Fruit fly (Drosophila melanogaster): ENCODE measurements around the gene CG4390.

The CG4390 gene

DNA sequence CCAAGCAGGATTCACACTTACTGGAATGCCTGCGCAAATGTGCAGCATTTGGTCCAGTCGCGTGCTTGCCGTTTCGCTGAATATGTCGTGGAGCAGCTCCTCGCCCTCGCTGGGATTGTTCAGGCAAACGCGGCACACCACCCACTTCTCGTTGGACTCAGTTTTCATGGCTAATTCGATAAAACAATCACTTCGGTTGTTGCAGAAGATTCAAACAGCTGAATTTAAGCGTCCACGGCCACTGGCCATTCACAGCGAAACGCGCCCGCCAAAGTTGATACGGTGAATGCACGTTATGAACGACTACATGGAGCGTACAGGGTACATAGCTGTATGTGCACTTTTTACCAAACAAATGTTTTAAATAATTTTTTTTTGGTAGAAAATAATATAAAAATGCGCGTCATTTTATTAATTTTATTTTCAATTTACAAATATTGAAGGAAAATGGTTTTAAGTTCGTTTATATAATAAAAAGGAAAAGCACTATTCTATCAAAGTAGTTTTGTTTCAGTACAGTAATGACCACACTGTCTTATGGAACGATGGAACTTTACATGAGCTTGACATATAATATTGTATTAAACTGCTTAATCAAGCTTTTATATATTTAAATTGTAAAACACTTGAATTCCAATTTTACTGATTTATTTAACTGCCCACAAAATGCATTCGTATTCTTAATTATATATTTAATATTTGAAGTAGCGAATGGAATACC is 28.3 kb downstream of the CG4390 start, which contains the start of gene trem (continued):
- peak; percentile 27 for TF ChIP-seq Hmx (GFP tag; optimal IDR thresholded peaks at IDR 0.05)
- TF ChIP-seq CG4282 (GFP tag; optimal IDR thresholded peaks at IDR 0.05), result no peak
- TF ChIP-seq lbe (GFP tag; optimal IDR thresholded peaks at IDR 0.05), result no peak
- TF ChIP-seq Dek (tag; optimal IDR thresholded peaks at IDR 0.05), result peak; percentile 75
- peak; percentile 15 for TF ChIP-seq stwl (tag; optimal IDR thresholded peaks at IDR 0.05)
- TF ChIP-seq klu (GFP tag; IDR thresholded peaks at IDR 0.05), result peak; percentile 75
- peak; percentile 39 for TF ChIP-seq cwo (GFP tag; optimal IDR thresholded peaks at IDR 0.05)
- TF ChIP-seq CG13775 (GFP tag; optimal IDR thresholded peaks at IDR 0.05), result peak; percentile 89
- TF ChIP-seq Nf-YC (tag; optimal IDR thresholded peaks at IDR 0.05), result peak; percentile 69
- peak; percentile 13 for TF ChIP-seq CG6683 (GFP tag; optimal IDR thresholded peaks at IDR 0.05)
- no peak for TF ChIP-seq CG3163 (GFP tag; optimal IDR thresholded peaks at IDR 0.05)
- no peak for TF ChIP-seq ab (GFP tag; optimal IDR thresholded peaks at IDR 0.05)
- peak; percentile 60; the same call in 2 of the 3 replicates for TF ChIP-seq Aef1 (GFP tag; IDR thresholded peaks at IDR 0.05)
- TF ChIP-seq zen (tag; optimal IDR thresholded peaks at IDR 0.05), result peak; percentile 76
- TF ChIP-seq CG18599 (GFP tag; optimal IDR thresholded peaks at IDR 0.05), result no peak
- peak; percentile 34 for TF ChIP-seq CG2116 (GFP tag; optimal IDR thresholded peaks at IDR 0.05)
- TF ChIP-seq jigr1 (GFP tag; IDR thresholded peaks at IDR 0.05), result peak; percentile 74; the same call in 2 of the 3 replicates
- peak; percentile 29; the same call in 1 of the 2 replicates for TF ChIP-seq onecut (GFP tag; IDR thresholded peaks at IDR 0.05)
- no peak; the same call in 1 of the 2 replicates for TF ChIP-seq Bgb (GFP tag; IDR thresholded peaks at IDR 0.05; ENCODE audit: partially characterized antibody)
- 0 out of 2 replicates have a peak, but pooled peaks have one; percentile 20 for TF ChIP-seq Dref (GFP tag; IDR thresholded peaks at IDR 0.05)
- TF ChIP-seq insv (GFP tag; optimal IDR thresholded peaks at IDR 0.05), result peak in 1 of 2 experiments; percentile 34
- TF ChIP-seq CG1792 (GFP tag; optimal IDR thresholded peaks at IDR 0.05), result no peak
- peak; percentile 58 for TF ChIP-seq caup (GFP tag; optimal IDR thresholded peaks at IDR 0.05; ENCODE audit: severe bottlenecking)
- peak; percentile 38 for TF ChIP-seq yki (optimal IDR thresholded peaks at IDR 0.05)
- peak; percentile 83 for TF ChIP-seq CG9215 (GFP tag; IDR thresholded peaks at IDR 0.05)
- TF ChIP-seq pros (GFP tag; optimal IDR thresholded peaks at IDR 0.05), result no peak
- TF ChIP-seq otp (GFP tag; IDR thresholded peaks at IDR 0.05), result no peak
- peak; percentile 17; the same call in 1 of the 2 replicates for TF ChIP-seq Scr (GFP tag; IDR thresholded peaks at IDR 0.05; ENCODE audit: partially characterized antibody)
- peak; percentile 51 for TF ChIP-seq YL-1 (GFP tag; optimal IDR thresholded peaks at IDR 0.05)
- TF ChIP-seq CG7839 (tag; optimal IDR thresholded peaks at IDR 0.05), result peak; percentile 81
- TF ChIP-seq CG10147 (GFP tag; optimal IDR thresholded peaks at IDR 0.05), result peak; percentile 51
- peak; percentile 71 for TF ChIP-seq lmd (GFP tag; IDR thresholded peaks at IDR 0.05)
- TF ChIP-seq mam (GFP tag; optimal IDR thresholded peaks at IDR 0.05), result peak; percentile 73
- TF ChIP-seq Ets97D (GFP tag; optimal IDR thresholded peaks at IDR 0.05), result peak; percentile 3
- TF ChIP-seq zfh2 (GFP tag; optimal IDR thresholded peaks at IDR 0.05), result peak; percentile 62
- TF ChIP-seq vnd (GFP tag; IDR thresholded peaks at IDR 0.05; ENCODE audit: partially characterized antibody), result no peak
- peak; percentile 67 for TF ChIP-seq Chrac-16 (GFP tag; optimal IDR thresholded peaks at IDR 0.05)
- TF ChIP-seq CG13894 (tag; optimal IDR thresholded peaks at IDR 0.05), result no peak
- peak; percentile 36; the same call in 1 of the 2 replicates for TF ChIP-seq Drgx (GFP tag; IDR thresholded peaks at IDR 0.05)
- no peak for TF ChIP-seq HmgD (GFP tag; optimal IDR thresholded peaks at IDR 0.05)
- peak; percentile 62 for TF ChIP-seq nerfin-1 (tag; optimal IDR thresholded peaks at IDR 0.05)
- peak; percentile 1 for TF ChIP-seq bab2 (GFP tag; optimal IDR thresholded peaks at IDR 0.05)
- TF ChIP-seq ind (GFP tag; optimal IDR thresholded peaks at IDR 0.05), result peak; percentile 79
- peak; percentile 66 for TF ChIP-seq NfI (GFP tag; optimal IDR thresholded peaks at IDR 0.05)
- TF ChIP-seq Ptx1 (GFP tag; IDR thresholded peaks at IDR 0.05), result peak; percentile 80
- peak; percentile 40 for TF ChIP-seq Six4 (GFP tag; optimal IDR thresholded peaks at IDR 0.05)
- 0 out of 2 replicates have a peak, but pooled peaks have one; percentile 8 for TF ChIP-seq CG13287 (GFP tag; IDR thresholded peaks at IDR 0.05; ENCODE audit: partially characterized antibody)
- peak; percentile 63 for TF ChIP-seq CG10366 (GFP tag; IDR thresholded peaks at IDR 0.05)
- no peak for TF ChIP-seq tap (tag; optimal IDR thresholded peaks at IDR 0.05)
